Fruit fly (Drosophila melanogaster) whole organism, embryonic: ENCODE measurements around the gene CG12118.

Experiments used
- BEAF-32 ChIP-seq: fragments of 200-800 bp; sonication (Bioruptor generic); optimal IDR thresholded peaks from 3 replicates; lab custom pipeline; 2017; ENCODE audit warnings: missing biosample characterization, missing genetic modification characterization, mild to moderate bottlenecking, moderate library complexity, missing genetic modification reagents
- CG10267 ChIP-seq: fragments of 200-800 bp; sonication (Bioruptor generic); optimal IDR thresholded peaks from 2 replicates; lab custom pipeline; 2018; ENCODE audit warnings: missing biosample characterization, mild to moderate bottlenecking, missing genetic modification characterization, moderate library complexity
- CG12391 ChIP-seq: fragments of 200-800 bp; sonication (Bioruptor generic); optimal IDR thresholded peaks from 3 replicates; lab custom pipeline; 2018; ENCODE audit warnings: missing biosample characterization, mild to moderate bottlenecking, missing genetic modification characterization, moderate library complexity
- CG12659 ChIP-seq: fragments of 200-800 bp; sonication (Bioruptor generic); optimal IDR thresholded peaks from 3 replicates; lab custom pipeline; 2017; ENCODE audit warnings: mild to moderate bottlenecking, missing biosample characterization, missing genetic modification reagents, missing genetic modification characterization
- CG14710 ChIP-seq: fragments of 200-800 bp; sonication (Bioruptor generic); optimal IDR thresholded peaks from 3 replicates; lab custom pipeline; 2019; ENCODE audit warnings: missing biosample characterization, mild to moderate bottlenecking, missing genetic modification characterization, moderate library complexity
- CG15269 ChIP-seq: fragments of 200-800 bp; sonication (Bioruptor generic); optimal IDR thresholded peaks from 2 replicates; lab custom pipeline; 2018; ENCODE audit warnings: missing biosample characterization, mild to moderate bottlenecking, missing genetic modification characterization, moderate library complexity
- CG15479 ChIP-seq: fragments of 200-800 bp; sonication (Bioruptor generic); optimal IDR thresholded peaks from 3 replicates; lab custom pipeline; 2019; ENCODE audit warnings: missing biosample characterization, mild to moderate bottlenecking, missing genetic modification characterization, moderate library complexity
- CG15514 ChIP-seq: fragments of 200-800 bp; sonication (Bioruptor generic); optimal IDR thresholded peaks from 3 replicates; lab custom pipeline; 2017; ENCODE audit warnings: missing biosample characterization, missing genetic modification characterization, mild to moderate bottlenecking, moderate library complexity, missing genetic modification reagents
- CG15601 ChIP-seq: fragments of 200-800 bp; sonication (Bioruptor generic); optimal IDR thresholded peaks from 3 replicates; lab custom pipeline; 2019; ENCODE audit warnings: missing biosample characterization, mild to moderate bottlenecking, missing genetic modification characterization, moderate library complexity
- CG16779 ChIP-seq: fragments of 200-800 bp; sonication (Bioruptor generic); IDR thresholded peaks from 2 replicates; pipeline ENCODE4 v1.3.6; 2022; ENCODE audit warnings: missing biosample characterization, missing genetic modification characterization
- CG17829 ChIP-seq: fragments of 200-800 bp; optimal IDR thresholded peaks from 2 replicates; lab custom pipeline; 2019; ENCODE audit warnings: missing biosample characterization, mild to moderate bottlenecking, missing genetic modification characterization, moderate library complexity
- CG2116 ChIP-seq: fragments of 200-800 bp; sonication (Bioruptor generic); optimal IDR thresholded peaks from 3 replicates; lab custom pipeline; 2018; ENCODE audit warnings: missing biosample characterization, mild to moderate bottlenecking, missing genetic modification characterization
- CG2120 ChIP-seq: fragments of 200-800 bp; sonication (Bioruptor generic); optimal IDR thresholded peaks from 3 replicates; lab custom pipeline; 2016; ENCODE audit warnings: missing biosample characterization, missing genetic modification characterization
- CG2712 ChIP-seq: fragments of 200-800 bp; optimal IDR thresholded peaks from 3 replicates; lab custom pipeline; 2019; ENCODE audit warnings: missing biosample characterization, mild to moderate bottlenecking, missing genetic modification characterization, moderate library complexity
- CG30020 ChIP-seq: fragments of 200-800 bp; optimal IDR thresholded peaks from 2 replicates; lab custom pipeline; 2019; ENCODE audit warnings: missing biosample characterization, mild to moderate bottlenecking, missing genetic modification characterization, moderate library complexity
- CG4328 ChIP-seq: fragments of 200-800 bp; sonication (Bioruptor generic); optimal IDR thresholded peaks from 3 replicates; lab custom pipeline; 2017; ENCODE audit warnings: missing biosample characterization, missing genetic modification reagents, missing genetic modification characterization
- CG4617 ChIP-seq: fragments of 200-800 bp; sonication (Bioruptor generic); optimal IDR thresholded peaks from 3 replicates; lab custom pipeline; 2016; ENCODE audit warnings: missing biosample characterization, missing genetic modification characterization, borderline replicate concordance
- CG8924 ChIP-seq: fragments of 200-800 bp; optimal IDR thresholded peaks from 3 replicates; lab custom pipeline; 2019; ENCODE audit warnings: missing biosample characterization, mild to moderate bottlenecking, missing genetic modification characterization, moderate library complexity
- CG9437 ChIP-seq: fragments of 200-800 bp; sonication (Bioruptor generic); optimal IDR thresholded peaks from 2 replicates; lab custom pipeline; 2018; ENCODE audit warnings: missing biosample characterization, mild to moderate bottlenecking, missing genetic modification characterization
- CG9797 ChIP-seq: fragments of 200-800 bp; sonication (Bioruptor generic); optimal IDR thresholded peaks from 3 replicates; lab custom pipeline; 2018; ENCODE audit warnings: missing biosample characterization, mild to moderate bottlenecking, missing genetic modification characterization
- CHES-1-like ChIP-seq: fragments of 200-800 bp; sonication (Bioruptor generic); optimal IDR thresholded peaks from 2 replicates; lab custom pipeline; 2016; ENCODE audit warnings: missing biosample characterization, missing genetic modification characterization
- CTCF ChIP-seq: fragments of 200-800 bp; sonication (Bioruptor generic); optimal IDR thresholded peaks from 2 replicates; lab custom pipeline; 2017; ENCODE audit warnings: missing biosample characterization, mild to moderate bottlenecking, missing genetic modification characterization, moderate library complexity
- Dp ChIP-seq: fragments of 200-800 bp; sonication (Bioruptor generic); optimal IDR thresholded peaks from 2 replicates; lab custom pipeline; 2018; ENCODE audit warnings: missing biosample characterization, mild to moderate bottlenecking, missing genetic modification characterization, moderate library complexity
- E2f2 ChIP-seq: fragments of 200-800 bp; sonication (Bioruptor generic); IDR thresholded peaks from 2 replicates; pipeline ENCODE4 v1.3.6; 2022; ENCODE audit warnings: missing biosample characterization, missing genetic modification characterization
- Ets97D ChIP-seq: fragments of 200-800 bp; sonication (Bioruptor generic); optimal IDR thresholded peaks from 3 replicates; lab custom pipeline; 2016; ENCODE audit warnings: missing biosample characterization, missing genetic modification characterization
- HmgZ ChIP-seq: fragments of 200-800 bp; sonication (Bioruptor generic); optimal IDR thresholded peaks from 2 replicates; lab custom pipeline; 2018; ENCODE audit warnings: missing biosample characterization, mild to moderate bottlenecking, missing genetic modification characterization
- MBD-R2 ChIP-seq: fragments of 200-800 bp; sonication (Bioruptor generic); IDR thresholded peaks from 2 replicates; pipeline ENCODE4 v1.3.6; 2022; ENCODE audit warnings: missing biosample characterization, missing genetic modification characterization
- MESR4 ChIP-seq: fragments of 200-800 bp; sonication (Bioruptor generic); optimal IDR thresholded peaks from 2 replicates; lab custom pipeline; 2018; ENCODE audit warnings: missing biosample characterization, mild to moderate bottlenecking, missing genetic modification characterization, moderate library complexity
- Med ChIP-seq: fragments of 200-800 bp; sonication (Bioruptor generic); peaks from one replicate; lab custom pipeline; 2016; ENCODE audit warnings: missing biosample characterization, missing genetic modification characterization, mild to moderate bottlenecking, inconsistent platforms, moderate library complexity
- Myb ChIP-seq: fragments of 200-800 bp; sonication (Bioruptor generic); optimal IDR thresholded peaks from 2 replicates; lab custom pipeline; 2016; ENCODE audit warnings: missing biosample characterization, missing genetic modification characterization
- PHDP ChIP-seq: fragments of 200-800 bp; sonication (Bioruptor generic); optimal IDR thresholded peaks from 3 replicates; lab custom pipeline; 2018; ENCODE audit warnings: missing biosample characterization, mild to moderate bottlenecking, missing genetic modification characterization, moderate library complexity
- Sin3A ChIP-seq: fragments of >200 bp; optimal IDR thresholded peaks from 2 replicates; lab custom pipeline; 2018
- Sry-δ ChIP-seq: fragments of 200-800 bp; sonication (Bioruptor generic); optimal IDR thresholded peaks from 2 replicates; lab custom pipeline; 2016; ENCODE audit warnings: missing biosample characterization, missing genetic modification characterization
- Stat92E ChIP-seq, 3 experiments: fragments of >200 bp in 2 of 3; fragments of 200-800 bp in 1 of 3; sonication (Bioruptor generic) in 1 of 3; optimal IDR thresholded peaks; 2 replicates each; lab custom pipeline; 2017 to 2019; ENCODE audit warnings: missing biosample characterization in 3 of 3, missing genetic modification characterization in 3 of 3, mild to moderate bottlenecking in 1 of 3, moderate library complexity in 1 of 3
- Xrp1 ChIP-seq: fragments of 200-800 bp; sonication (Bioruptor generic); IDR thresholded peaks from 2 replicates; pipeline ENCODE4 v1.3.6; 2022; ENCODE audit warnings: missing biosample characterization, missing genetic modification characterization
- YL-1 ChIP-seq: fragments of 200-800 bp; sonication (Bioruptor generic); optimal IDR thresholded peaks from 3 replicates; lab custom pipeline; 2017; ENCODE audit warnings: missing biosample characterization, mild to moderate bottlenecking, missing genetic modification characterization
- amos ChIP-seq: fragments of 200-800 bp; sonication (Bioruptor generic); IDR thresholded peaks from 2 replicates; pipeline ENCODE4 v1.3.6; 2022; ENCODE audit warnings: missing biosample characterization, missing genetic modification characterization; ENCODE audit not compliant: partially characterized antibody
- cg ChIP-seq: fragments of 200-800 bp; sonication (Bioruptor generic); optimal IDR thresholded peaks from 3 replicates; lab custom pipeline; 2019; ENCODE audit warnings: missing biosample characterization, mild to moderate bottlenecking, missing genetic modification characterization, moderate library complexity
- ems ChIP-seq: fragments of 200-800 bp; sonication (Bioruptor generic); optimal IDR thresholded peaks from 3 replicates; lab custom pipeline; 2016; ENCODE audit warnings: missing biosample characterization, missing genetic modification characterization
- eve ChIP-seq, 2 experiments: fragments of >200 bp; optimal IDR thresholded peaks; 2 replicates each; lab custom pipeline; 2017; ENCODE audit warnings: missing biosample characterization in 2 of 2, missing genetic modification characterization in 2 of 2
- gfzf ChIP-seq: fragments of 200-800 bp; sonication (Bioruptor generic); optimal IDR thresholded peaks from 2 replicates; lab custom pipeline; 2016; ENCODE audit warnings: missing biosample characterization, mild to moderate bottlenecking, missing genetic modification characterization, moderate library complexity
- grau ChIP-seq: fragments of 200-800 bp; optimal IDR thresholded peaks from 3 replicates; lab custom pipeline; 2019; ENCODE audit warnings: missing biosample characterization, mild to moderate bottlenecking, missing genetic modification characterization, moderate library complexity
- nmo ChIP-seq: fragments of 200-800 bp; sonication (Bioruptor generic); optimal IDR thresholded peaks from 2 replicates; lab custom pipeline; 2018; ENCODE audit warnings: missing biosample characterization, mild to moderate bottlenecking, missing genetic modification characterization, moderate library complexity
- phol ChIP-seq: fragments of 200-800 bp; sonication (Bioruptor generic); optimal IDR thresholded peaks from 3 replicates; lab custom pipeline; 2018; ENCODE audit warnings: missing biosample characterization, mild to moderate bottlenecking, missing genetic modification characterization, moderate library complexity
- pzg ChIP-seq: fragments of 200-800 bp; sonication (Bioruptor generic); optimal IDR thresholded peaks from 3 replicates; lab custom pipeline; 2018; ENCODE audit warnings: missing biosample characterization, mild to moderate bottlenecking, missing genetic modification characterization, moderate library complexity
- row ChIP-seq: fragments of 200-800 bp; sonication (Bioruptor generic); IDR thresholded peaks from 3 replicates; pipeline ENCODE4 v1.3.6; 2022; ENCODE audit warnings: missing biosample characterization, missing genetic modification characterization
- sens ChIP-seq: fragments of 200-800 bp; sonication (Bioruptor generic); peaks from one replicate; lab custom pipeline; 2016; ENCODE audit warnings: missing biosample characterization, missing genetic modification characterization
- sr ChIP-seq: fragments of 200-800 bp; sonication (Bioruptor generic); IDR thresholded peaks from 3 replicates; pipeline ENCODE4 v1.3.6; 2022; ENCODE audit warnings: missing biosample characterization, missing genetic modification characterization
- sug ChIP-seq: fragments of 200-800 bp; optimal IDR thresholded peaks from 2 replicates; lab custom pipeline; 2019; ENCODE audit warnings: missing biosample characterization, mild to moderate bottlenecking, missing genetic modification characterization, moderate library complexity
- trem ChIP-seq: fragments of 200-800 bp; optimal IDR thresholded peaks from 3 replicates; lab custom pipeline; 2019; ENCODE audit warnings: missing biosample characterization, mild to moderate bottlenecking, missing genetic modification characterization, moderate library complexity

The CG12118 gene

dm6 chrX:9148989-9149522, 47.2 kb downstream of the CG12118 start, which contains the start of the genes fh and Bap111:
Gene fh (minus strand): TSS chrX:9149071.
Gene Bap111 (plus strand): TSS chrX:9149309.
- no peak for TF ChIP-seq CG9437 (GFP tag; lab: Kevin White, UChicago)
- TF ChIP-seq Ets97D, result peak; percentile 36
- TF ChIP-seq ems (GFP tag; lab: Kevin White, UChicago), result no peak
- TF ChIP-seq CG15269 (tag; lab: Kevin White, UChicago), result no peak
- TF ChIP-seq CG8924 (tag; lab: Kevin White, UChicago), result peak; percentile 27
- no peak for TF ChIP-seq CG16779 (GFP tag; lab: Robert Waterston, UW)
- no peak for TF ChIP-seq PHDP (tag; lab: Kevin White, UChicago)
- TF ChIP-seq eve (GFP tag; optimal IDR thresholded peaks at IDR 0.05; lab: Kevin White, UChicago), result no peak
- TF ChIP-seq CG4328 (GFP tag; lab: Kevin White, UChicago), result no peak
- peak; percentile 9 for TF ChIP-seq CG2120 (GFP tag; lab: Kevin White, UChicago)
- TF ChIP-seq CTCF (GFP tag; lab: Kevin White, UChicago), result peak; percentile 17
- peak; percentile 35 for TF ChIP-seq CG30020
- TF ChIP-seq CG4617 (GFP tag; lab: Kevin White, UChicago), result peak; percentile 22
- peak; percentile 19 for TF ChIP-seq grau (tag; lab: Kevin White, UChicago)
- peak; percentile 64 for TF ChIP-seq CG12659
- peak; percentile 16 for TF ChIP-seq Sin3A (lab: Kevin White, UChicago)
- TF ChIP-seq CHES-1-like, result peak; percentile 50
- TF ChIP-seq phol (tag; lab: Kevin White, UChicago), result peak; percentile 96
- TF ChIP-seq Med (GFP tag; lab: Kevin White, UChicago), result peak; percentile 54
- peak; percentile 85 for TF ChIP-seq gfzf (GFP tag; lab: Kevin White, UChicago)
- no peak for TF ChIP-seq Xrp1
- TF ChIP-seq amos (GFP tag; lab: Robert Waterston, UW), result no peak
- peak; percentile 99 for TF ChIP-seq trem (tag; lab: Kevin White, UChicago)
- peak; percentile 22 for TF ChIP-seq Dp (GFP tag; lab: Kevin White, UChicago)
- TF ChIP-seq CG12391 (tag; lab: Kevin White, UChicago), result peak; percentile 21
- peak; percentile 18 for TF ChIP-seq HmgZ (tag; lab: Kevin White, UChicago)
- TF ChIP-seq row (GFP tag; lab: Robert Waterston, UW), result peak; percentile 25; the same call in 1 of the 3 replicates
- TF ChIP-seq Stat92E (GFP tag; optimal IDR thresholded peaks at IDR 0.05; lab: Kevin White, UChicago), result peak in 1 of 3 experiments; percentile 48
- TF ChIP-seq YL-1 (GFP tag; lab: Kevin White, UChicago), result peak; percentile 72
- TF ChIP-seq Myb, result peak; percentile 23
- peak; percentile 23 for TF ChIP-seq Sry-δ (GFP tag; lab: Kevin White, UChicago)
- TF ChIP-seq sr (GFP tag; lab: Robert Waterston, UW), result no peak
- TF ChIP-seq CG17829 (tag; lab: Kevin White, UChicago), result peak; percentile 19
- TF ChIP-seq cg (GFP tag; lab: Kevin White, UChicago), result no peak
- TF ChIP-seq CG15601 (tag; lab: Kevin White, UChicago), result peak; percentile 7
- peak; percentile 90 for TF ChIP-seq sens (GFP tag; lab: Kevin White, UChicago)
- TF ChIP-seq CG15479, result no peak
- TF ChIP-seq nmo, result peak; percentile 38
- peak; percentile 72 for TF ChIP-seq MESR4 (GFP tag; lab: Kevin White, UChicago)
- TF ChIP-seq CG2712 (tag; lab: Kevin White, UChicago), result peak; percentile 42
- peak; percentile 59 for TF ChIP-seq CG14710 (tag; lab: Kevin White, UChicago)
- peak; percentile 54 for TF ChIP-seq MBD-R2 (GFP tag; lab: Robert Waterston, UW)
- peak; percentile 78 for TF ChIP-seq CG9797 (GFP tag; lab: Kevin White, UChicago)
- TF ChIP-seq CG2116 (GFP tag; lab: Kevin White, UChicago), result peak; percentile 22
- peak; percentile 48 for TF ChIP-seq pzg
- TF ChIP-seq E2f2, result peak; percentile 21; the same call in 1 of the 2 replicates
- TF ChIP-seq sug (tag; lab: Kevin White, UChicago), result peak; percentile 7
- peak; percentile 12 for TF ChIP-seq CG15514 (GFP tag; lab: Kevin White, UChicago)
- TF ChIP-seq BEAF-32, result peak; percentile 42
- TF ChIP-seq CG10267 (tag; lab: Kevin White, UChicago), result peak; percentile 84
